Fruit fly (Drosophila melanogaster): ENCODE measurements around the gene CG31220.

Gene CG31220

DNA sequence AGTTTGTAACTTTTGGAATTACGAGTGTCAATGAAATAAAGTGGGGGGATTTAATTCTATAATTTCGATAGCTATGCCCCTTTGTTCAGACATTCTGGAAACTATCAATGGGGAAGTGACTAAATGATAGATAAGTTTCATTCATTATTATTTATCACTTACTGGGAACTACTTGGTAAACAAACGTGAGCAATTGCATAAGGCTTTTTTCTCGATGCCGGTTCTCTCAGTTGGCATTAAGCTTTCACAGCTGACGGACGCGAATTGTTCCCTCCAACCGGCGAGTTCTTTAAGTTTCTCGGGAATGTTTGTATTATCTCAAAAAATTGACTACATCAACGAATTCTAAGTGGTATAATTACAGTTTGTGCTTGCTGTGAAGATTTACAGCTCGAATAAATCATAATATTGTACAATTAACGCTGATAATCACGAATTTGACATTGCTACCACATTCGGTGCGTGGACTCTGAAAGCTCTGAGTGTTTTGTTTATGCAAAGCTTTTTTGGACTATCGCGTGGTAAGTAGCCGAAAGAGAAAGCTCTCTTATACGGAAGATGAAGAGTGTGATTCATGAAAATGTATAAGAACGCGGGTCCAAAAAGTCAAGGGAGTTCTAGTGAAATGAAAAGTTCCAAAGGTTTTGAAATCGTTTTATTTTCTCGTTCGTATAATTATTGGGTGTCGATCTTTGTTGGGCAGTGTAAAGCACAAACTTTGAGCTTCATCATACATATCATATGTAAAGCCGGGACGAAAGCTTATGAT lies 23.1 kb downstream of the CG31220 start, which contains the start of gene Naam (continued):
- TF ChIP-seq CG2712 (tag; optimal IDR thresholded peaks at IDR 0.05) = peak; percentile 77
- peak; percentile 82 for TF ChIP-seq sob (GFP tag; IDR thresholded peaks at IDR 0.05)
- peak; percentile 55 for TF ChIP-seq p53 (GFP tag; optimal IDR thresholded peaks at IDR 0.05)
- TF ChIP-seq Atf6 (GFP tag; IDR thresholded peaks at IDR 0.05) = peak; percentile 86
- TF ChIP-seq CG15011 (GFP tag; optimal IDR thresholded peaks at IDR 0.05) = peak; percentile 35
- TF ChIP-seq Mes4 (GFP tag; optimal IDR thresholded peaks at IDR 0.05) = peak; percentile 61
- TF ChIP-seq CG8290 (GFP tag; optimal IDR thresholded peaks at IDR 0.05) = no peak
- TF ChIP-seq CG8290 (tag; optimal IDR thresholded peaks at IDR 0.05) = peak in 1 of 2 experiments; percentile 87
- peak; percentile 46 for TF ChIP-seq CG33213 (GFP tag; optimal IDR thresholded peaks at IDR 0.05)
- no peak for TF ChIP-seq Dip2 (GFP tag; IDR thresholded peaks at IDR 0.05)
- TF ChIP-seq CG15514 (GFP tag; optimal IDR thresholded peaks at IDR 0.05) = peak; percentile 79
- TF ChIP-seq CG17385 (GFP tag; optimal IDR thresholded peaks at IDR 0.05) = peak; percentile 73
- TF ChIP-seq CHES-1-like (GFP tag; optimal IDR thresholded peaks at IDR 0.05) = peak; percentile 79
- TF ChIP-seq CG9932 (GFP tag; IDR thresholded peaks at IDR 0.05) = peak; percentile 82
- TF ChIP-seq CG1603 (tag; optimal IDR thresholded peaks at IDR 0.05) = peak; percentile 74
- TF ChIP-seq btn (GFP tag; optimal IDR thresholded peaks at IDR 0.05) = no peak
- TF ChIP-seq disco-r (GFP tag; optimal IDR thresholded peaks at IDR 0.05) = peak; percentile 52
- TF ChIP-seq dm (GFP tag; optimal IDR thresholded peaks at IDR 0.05) = peak; percentile 47
- peak; percentile 60 for TF ChIP-seq repo (GFP tag; optimal IDR thresholded peaks at IDR 0.05)
- peak; percentile 66 for TF ChIP-seq CG34376 (GFP tag; optimal IDR thresholded peaks at IDR 0.05)
- TF ChIP-seq CG13123 (GFP tag; optimal IDR thresholded peaks at IDR 0.05) = peak; percentile 33
- TF ChIP-seq Asciz (GFP tag; optimal IDR thresholded peaks at IDR 0.05) = peak; percentile 72
- TF ChIP-seq Camta (GFP tag; optimal IDR thresholded peaks at IDR 0.05) = peak; percentile 74
- peak; percentile 89 for TF ChIP-seq PHDP (tag; optimal IDR thresholded peaks at IDR 0.05)
- TF ChIP-seq MBD-R2 (GFP tag; IDR thresholded peaks at IDR 0.05) = peak; percentile 40; the same call in 1 of the 2 replicates
- peak; percentile 74 for TF ChIP-seq CG17829 (tag; optimal IDR thresholded peaks at IDR 0.05)
- TF ChIP-seq CG9609 (GFP tag; optimal IDR thresholded peaks at IDR 0.05) = peak; percentile 57
- TF ChIP-seq hth (optimal IDR thresholded peaks at IDR 0.05) = no peak
- TF ChIP-seq CG8944 (GFP tag; optimal IDR thresholded peaks at IDR 0.05) = peak; percentile 47
- TF ChIP-seq Chrac-16 (GFP tag; optimal IDR thresholded peaks at IDR 0.05) = peak; percentile 58
- peak; percentile 45; the same call in 1 of the 2 replicates for TF ChIP-seq Nf-YA (GFP tag; IDR thresholded peaks at IDR 0.05)
- peak; percentile 76 for TF ChIP-seq dysf (GFP tag; IDR thresholded peaks at IDR 0.05)
- 0 out of 3 replicates have a peak, but pooled peaks have one; percentile 49 for TF ChIP-seq ken (GFP tag; IDR thresholded peaks at IDR 0.05)
- TF ChIP-seq ro (GFP tag; IDR thresholded peaks at IDR 0.05) = no peak
- no peak for TF ChIP-seq zen2 (GFP tag; IDR thresholded peaks at IDR 0.05; ENCODE audit: partially characterized antibody)
- no peak for TF ChIP-seq Stat92E (GFP tag; optimal IDR thresholded peaks at IDR 0.05)
- peak; percentile 94 for TF ChIP-seq CG18599 (GFP tag; optimal IDR thresholded peaks at IDR 0.05)
- TF ChIP-seq Dref (GFP tag; IDR thresholded peaks at IDR 0.05) = no peak
- TF ChIP-seq Ets65A (GFP tag) = peak; percentile 95
- TF ChIP-seq CG6854 (GFP tag; optimal IDR thresholded peaks at IDR 0.05) = peak; percentile 82
- 0 out of 3 replicates have a peak, but pooled peaks have one; percentile 41 for TF ChIP-seq CG7357 (GFP tag; IDR thresholded peaks at IDR 0.05)
- TF ChIP-seq CG5953 (GFP tag; IDR thresholded peaks at IDR 0.05) = peak; percentile 74
- TF ChIP-seq Sox102F (GFP tag; optimal IDR thresholded peaks at IDR 0.05) = peak; percentile 77
- no peak for TF ChIP-seq CG42726 (GFP tag; IDR thresholded peaks at IDR 0.05; ENCODE audit: partially characterized antibody)
- peak; percentile 61 for TF ChIP-seq nmo (GFP tag; optimal IDR thresholded peaks at IDR 0.05)
- no peak for TF ChIP-seq ac (GFP tag; optimal IDR thresholded peaks at IDR 0.05)
- peak; percentile 61 for TF ChIP-seq jumu (GFP tag; optimal IDR thresholded peaks at IDR 0.05)
- TF ChIP-seq CG1647 (GFP tag; optimal IDR thresholded peaks at IDR 0.05) = no peak
- TF ChIP-seq Neu2 (GFP tag; optimal IDR thresholded peaks at IDR 0.05; ENCODE audit: borderline replicate concordance) = no peak
- TF ChIP-seq fd64A (GFP tag; optimal IDR thresholded peaks at IDR 0.05) = no peak
